Worm (Caenorhabditis elegans) whole organism, L4/young adult: ENCODE results near the gene F34D10.9.

Experiments
- W03F9.2 ChIP-seq: fragments of 150-350 bp; optimal IDR thresholded peaks from 2 replicates; lab custom pipeline; 2014; ENCODE audit warnings: missing biosample characterization, missing genetic modification characterization
- dao-5 ChIP-seq: sonication (generic microtip); optimal IDR thresholded peaks from 2 replicates; lab custom pipeline; 2016; ENCODE audit warnings: missing genotype, missing genetic modification characterization, moderate library complexity, missing compliant biosample characterization
- him-1 ChIP-seq: sonication (generic microtip); optimal IDR thresholded peaks from 2 replicates; lab custom pipeline; 2016; ENCODE audit warnings: missing genotype, missing genetic modification reagents, missing genetic modification characterization, missing compliant biosample characterization

DNA sequence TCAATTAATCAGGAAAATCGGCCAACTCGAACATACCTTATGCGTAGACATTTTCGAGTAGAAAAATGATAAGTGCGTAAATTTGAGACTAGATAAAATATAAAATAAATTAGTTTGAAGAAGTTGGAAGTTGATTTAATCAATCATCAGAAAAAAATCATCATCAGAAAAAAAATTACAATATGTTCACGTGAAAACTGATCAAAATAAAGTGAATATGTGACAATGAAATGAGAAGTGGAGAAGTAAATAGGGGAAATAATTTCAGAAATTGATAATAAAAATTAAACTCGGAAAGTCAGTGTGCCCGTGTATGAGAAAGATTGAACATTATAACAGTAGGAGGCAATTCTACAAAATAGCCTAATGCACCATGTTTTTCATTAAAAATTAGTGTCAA, at the start of gene F34D10.9:
- no peak for TF ChIP-seq him-1 (tag; lab: Kevin White, UChicago)
- no peak for TF ChIP-seq dao-5 (tag; lab: Kevin White, UChicago)
- TF ChIP-seq W03F9.2 (tag; lab: Kevin White, UChicago): no peak
